Fruit fly (Drosophila melanogaster) whole organism, adult: Measurements from ENCODE around the gene CG10555.

Experiments used
- CG12768 ChIP-seq: fragments of 200-800 bp; sonication (Bioruptor generic); optimal IDR thresholded peaks from 2 replicates; lab custom pipeline; 2017; ENCODE audit warnings: missing biosample characterization, missing genetic modification characterization, mild to moderate bottlenecking, moderate library complexity, missing genetic modification reagents
- CG14711 ChIP-seq: fragments of 200-800 bp; sonication (Bioruptor generic); optimal IDR thresholded peaks from 2 replicates; lab custom pipeline; 2018; ENCODE audit warnings: missing biosample characterization, mild to moderate bottlenecking, missing genetic modification characterization, moderate library complexity
- CG1620 ChIP-seq: fragments of 200-800 bp; sonication (Bioruptor generic); optimal IDR thresholded peaks from 2 replicates; lab custom pipeline; 2016; ENCODE audit warnings: missing biosample characterization, missing genetic modification characterization
- CG7045 ChIP-seq: fragments of 200-800 bp; sonication (Bioruptor generic); optimal IDR thresholded peaks from 2 replicates; lab custom pipeline; 2017; ENCODE audit warnings: missing biosample characterization, mild to moderate bottlenecking, missing genetic modification characterization
- CG7101 ChIP-seq: fragments of 200-800 bp; sonication (Bioruptor generic); optimal IDR thresholded peaks from 2 replicates; lab custom pipeline; 2018; ENCODE audit warnings: missing biosample characterization, mild to moderate bottlenecking, missing genetic modification characterization, moderate library complexity
- cic ChIP-seq: fragments of 200-800 bp; sonication (Bioruptor generic); optimal IDR thresholded peaks from 2 replicates; lab custom pipeline; 2017; ENCODE audit warnings: missing biosample characterization, mild to moderate bottlenecking, missing genetic modification characterization, moderate library complexity
- cnc ChIP-seq, 2 experiments: fragments of >200 bp; optimal IDR thresholded peaks; 2 replicates each; lab custom pipeline; 2017
- kay ChIP-seq: fragments of 200-800 bp; sonication (Bioruptor generic); peaks from one replicate; lab custom pipeline; 2016; ENCODE audit warnings: missing biosample characterization, missing genetic modification characterization, borderline replicate concordance
- tj ChIP-seq: fragments of 200-800 bp; sonication (Bioruptor generic); optimal IDR thresholded peaks from 3 replicates; lab custom pipeline; 2017; ENCODE audit warnings: missing biosample characterization, mild to moderate bottlenecking, missing genetic modification characterization, moderate library complexity

DNA sequence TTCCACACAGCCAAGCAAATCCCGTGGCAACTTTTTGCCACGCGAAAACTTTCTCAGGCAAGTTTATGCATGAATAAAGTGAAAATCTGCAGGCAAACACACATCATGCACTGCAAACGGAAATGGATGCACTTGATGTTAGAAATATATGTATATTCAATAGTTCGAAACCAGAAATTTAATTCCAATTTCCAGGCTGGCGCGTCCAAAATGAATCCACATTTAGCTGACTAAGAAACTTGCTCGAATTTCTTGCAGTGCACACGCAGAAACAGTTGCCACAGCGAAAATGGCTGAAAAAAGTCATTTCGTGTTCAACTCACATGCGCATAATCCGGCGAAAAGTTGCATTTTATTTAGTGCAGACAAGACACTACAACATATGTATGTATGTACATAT, 2.1 kb upstream of the CG10555 start:
- TF ChIP-seq cnc (optimal IDR thresholded peaks at IDR 0.05; lab: Kevin White, UChicago) = no peak
- TF ChIP-seq CG12768 (GFP tag; lab: Kevin White, UChicago) = no peak
- no peak for TF ChIP-seq CG14711 (tag; lab: Kevin White, UChicago)
- TF ChIP-seq cic (GFP tag; lab: Kevin White, UChicago) = no peak
- no peak for TF ChIP-seq kay (GFP tag; lab: Kevin White, UChicago)
- TF ChIP-seq CG7045 (GFP tag; lab: Kevin White, UChicago) = no peak
- TF ChIP-seq tj = no peak
- no peak for TF ChIP-seq CG1620
- no peak for TF ChIP-seq CG7101
